Worm (Caenorhabditis elegans): ENCODE data around the gene mlh-1.

- TF ChIP-seq B0310.2 (tag; optimal IDR thresholded peaks at IDR 0.05) (no peak), ets-7 (tag; optimal IDR thresholded peaks at IDR 0.05) (no peak), flt-1 (GFP tag; IDR thresholded peaks at IDR 0.05) (no peak), ama-1 (optimal IDR thresholded peaks at IDR 0.05) (no peak), hmg-4 (GFP tag; optimal IDR thresholded peaks at IDR 0.05) (no peak)
These were observed 48.3 kb downstream of the mlh-1 start, which contains the start of gene cdk-5 for ce11 chrIII:13465918-13466592.

Measured in whole organism, early embryonic.